Worm (Caenorhabditis elegans) whole organism, mixed stage, embryonic: ENCODE results near the gene C47A10.16.

Experiments
- snpc-4 ChIP-seq: fragments of 150-350 bp; optimal IDR thresholded peaks from 2 replicates; lab custom pipeline; 2014; ENCODE audit warnings: missing biosample characterization, missing genetic modification characterization
- sptf-1 ChIP-seq: sonication (generic microtip); optimal IDR thresholded peaks from 2 replicates; lab custom pipeline; 2017; ENCODE audit warnings: mild to moderate bottlenecking, missing genetic modification characterization, moderate library complexity, missing compliant biosample characterization

ce11 chrV:17798789-17799188 lies 33.8 kb upstream of the C47A10.16 start, which contains the start of gene srx-18:
- TF ChIP-seq sptf-1 (tag; lab: Kevin White, UChicago), result no peak
- no peak for TF ChIP-seq snpc-4
